Worm (Caenorhabditis elegans) whole organism, L4/young adult: ENCODE results near the gene acdh-8.

Experiments used
- W03F9.2 ChIP-seq: fragments of 150-350 bp; optimal IDR thresholded peaks from 2 replicates; lab custom pipeline; 2014; ENCODE audit warnings: missing biosample characterization, missing genetic modification characterization
- dao-5 ChIP-seq: sonication (generic microtip); optimal IDR thresholded peaks from 2 replicates; lab custom pipeline; 2016; ENCODE audit warnings: missing genotype, missing genetic modification characterization, moderate library complexity, missing compliant biosample characterization
- him-1 ChIP-seq: sonication (generic microtip); optimal IDR thresholded peaks from 2 replicates; lab custom pipeline; 2016; ENCODE audit warnings: missing genotype, missing genetic modification reagents, missing genetic modification characterization, missing compliant biosample characterization

DNA sequence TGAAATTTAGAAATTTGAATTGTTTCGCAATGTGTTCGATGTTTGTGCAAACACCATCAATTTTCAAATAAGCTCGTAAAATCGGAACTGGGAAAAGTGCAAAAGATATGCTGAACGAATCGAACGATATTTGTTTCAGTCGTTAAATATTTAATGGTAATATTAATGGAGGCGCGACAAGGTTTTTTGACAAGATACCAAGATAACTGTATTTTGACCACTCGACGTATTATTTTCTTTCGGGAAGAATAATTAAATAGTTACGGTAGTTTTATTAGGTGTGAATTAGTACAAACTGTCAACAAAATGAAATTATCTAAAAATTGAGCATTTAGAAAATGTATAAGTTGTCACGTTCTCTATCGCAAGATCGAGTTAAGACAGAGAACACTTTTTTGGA is 10.0 kb downstream of the acdh-8 start:
- TF ChIP-seq dao-5 (tag; lab: Kevin White, UChicago) (no peak), him-1 (tag; lab: Kevin White, UChicago) (no peak), W03F9.2 (tag; lab: Kevin White, UChicago) (no peak)
